Worm (Caenorhabditis elegans): ENCODE measurements around the gene nish-1.

The nish-1 gene

DNA sequence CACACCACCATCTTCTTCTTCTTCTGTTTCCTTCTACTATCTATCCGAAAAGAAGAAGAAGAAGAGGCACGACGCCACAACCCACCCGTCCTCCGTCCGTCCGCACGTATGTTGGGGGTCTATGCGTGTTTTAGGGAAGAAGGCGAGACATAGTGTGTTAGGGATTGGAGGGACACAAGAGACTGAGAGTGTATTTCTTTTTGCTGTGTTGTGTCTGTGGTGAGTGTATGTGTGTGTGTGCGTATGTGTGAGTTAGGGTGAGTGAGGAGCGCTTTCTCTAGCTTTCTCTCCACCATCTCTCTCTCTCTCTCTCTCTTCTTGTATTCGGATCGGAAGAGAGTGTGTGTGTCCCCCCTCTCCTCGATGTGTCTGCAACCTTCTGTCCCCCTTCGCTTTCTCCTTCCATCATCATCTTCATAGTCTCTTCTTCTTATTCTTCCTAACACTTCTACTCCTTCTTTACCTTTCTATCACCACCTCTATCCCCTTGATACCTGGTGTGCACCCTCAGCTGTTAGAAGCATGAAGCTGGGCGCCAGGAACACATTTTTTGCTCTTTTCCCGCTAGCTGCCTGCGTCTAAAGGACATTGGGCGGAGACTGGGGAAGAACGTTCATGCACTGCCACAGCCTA lies 42.3 kb upstream of the nish-1 start (continued):
- peak; percentile 3 for TF ChIP-seq lsy-12 (tag; optimal IDR thresholded peaks at IDR 0.05)
- peak; percentile 15 for TF ChIP-seq R02D3.7 (tag; optimal IDR thresholded peaks at IDR 0.05)
- TF ChIP-seq ceh-28 (tag; optimal IDR thresholded peaks at IDR 0.05), result peak; percentile 72
- TF ChIP-seq egl-27 (tag; optimal IDR thresholded peaks at IDR 0.05), result peak; percentile 74
- TF ChIP-seq ztf-4 (tag; optimal IDR thresholded peaks at IDR 0.05), result no peak
- TF ChIP-seq pqm-1 (tag; optimal IDR thresholded peaks at IDR 0.05), result peak; percentile 74
- TF ChIP-seq elt-2 (tag; optimal IDR thresholded peaks at IDR 0.05), result peak; percentile 77
- peak; percentile 49 for TF ChIP-seq fkh-10 (GFP tag; optimal IDR thresholded peaks at IDR 0.05)
- TF ChIP-seq tbx-2 (tag; optimal IDR thresholded peaks at IDR 0.05), result peak; percentile 75
- TF ChIP-seq nfya-1 (tag; optimal IDR thresholded peaks at IDR 0.05; ENCODE audit: insufficient read depth), result peak; percentile 68
- TF ChIP-seq zag-1 (tag; optimal IDR thresholded peaks at IDR 0.05), result peak; percentile 59
- peak; percentile 94 for TF ChIP-seq jun-1 (tag; optimal IDR thresholded peaks at IDR 0.05)
- no peak for TF ChIP-seq ztf-11 (tag; optimal IDR thresholded peaks at IDR 0.05)
- TF ChIP-seq unc-39 (tag; optimal IDR thresholded peaks at IDR 0.05), result no peak
- peak; percentile 93 for TF ChIP-seq nhr-25 (tag; optimal IDR thresholded peaks at IDR 0.05)
- TF ChIP-seq hmg-11 (tag; optimal IDR thresholded peaks at IDR 0.05), result peak; percentile 92
- TF ChIP-seq egl-5 (tag; optimal IDR thresholded peaks at IDR 0.05), result peak; percentile 40
- peak; percentile 82 for TF ChIP-seq nhr-23 (tag; optimal IDR thresholded peaks at IDR 0.05)

DNA sequence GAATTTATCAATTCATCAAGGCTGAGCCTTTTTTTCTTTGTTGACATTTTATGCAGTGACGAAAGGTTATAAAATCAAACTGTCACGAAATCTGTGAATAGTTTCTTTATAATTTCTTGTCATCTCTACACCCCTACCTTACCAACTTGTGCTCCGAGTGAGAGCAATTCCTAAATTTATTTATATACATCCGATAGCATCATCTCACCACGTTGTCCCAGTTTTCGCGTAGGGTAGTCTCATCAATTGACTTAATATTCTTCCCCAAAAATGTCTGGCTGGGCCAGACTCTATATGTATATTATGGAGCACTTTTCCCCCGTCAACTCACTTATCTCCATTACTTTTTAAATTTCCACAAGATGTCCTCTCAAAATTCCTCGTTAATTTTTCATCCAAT lies 38.7 kb upstream of the nish-1 start:
- TF ChIP-seq ama-1 (optimal IDR thresholded peaks at IDR 0.05) (peak; percentile 32), snpc-4 (tag; optimal IDR thresholded peaks at IDR 0.05) (no peak), nhr-237 (tag; optimal IDR thresholded peaks at IDR 0.05) (no peak), daf-12 (tag; optimal IDR thresholded peaks at IDR 0.05) (no peak), unc-39 (tag; optimal IDR thresholded peaks at IDR 0.05) (no peak)

DNA sequence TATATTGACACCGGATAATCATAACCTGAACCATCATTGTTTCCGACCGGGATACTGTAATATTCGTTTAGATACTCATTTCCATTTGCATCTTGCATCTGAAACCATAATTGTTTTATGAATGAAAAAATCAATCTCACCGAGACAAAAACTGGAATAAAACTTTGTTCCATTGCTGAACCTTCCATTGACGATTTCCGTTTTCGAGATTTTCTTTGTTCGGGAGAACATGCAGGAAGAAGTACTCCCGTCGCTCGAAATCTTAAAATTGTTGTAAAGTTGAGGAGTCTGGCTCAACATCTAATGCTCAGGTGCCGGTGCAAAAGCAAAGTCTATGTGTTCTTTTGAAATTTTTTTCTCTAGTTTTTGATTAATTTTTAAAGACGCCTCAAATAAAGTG lies 38.1 kb upstream of the nish-1 start:
- TF ChIP-seq nhr-77 (tag; optimal IDR thresholded peaks at IDR 0.05), result no peak
- peak; percentile 18 for TF ChIP-seq nhr-43 (tag; optimal IDR thresholded peaks at IDR 0.05; ENCODE audit: poor library complexity, severe bottlenecking)

DNA sequence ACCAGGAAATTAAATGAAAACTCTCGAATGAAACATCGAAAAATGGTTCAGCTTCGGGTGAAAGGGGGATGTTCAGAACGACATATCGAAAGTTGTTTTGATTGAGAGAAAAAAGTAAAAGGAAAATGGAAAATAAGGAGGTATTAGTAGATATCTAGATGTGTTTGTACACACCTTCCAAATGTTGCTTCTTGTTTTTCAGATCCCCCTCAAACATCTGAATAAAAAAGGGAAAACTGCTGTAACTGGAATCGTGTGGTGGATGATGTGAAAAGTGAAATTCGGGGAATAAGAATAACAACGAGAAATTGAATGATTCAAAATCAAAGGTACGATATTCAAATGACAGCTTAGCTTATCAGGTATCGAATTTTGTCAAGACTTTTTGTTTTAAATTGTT lies 36.1 kb upstream of the nish-1 start, which contains the start of gene npax-3:
Gene npax-3 (minus strand): TSS at position 101 of the 400 bp plus-strand sequence.
- TF ChIP-seq sea-2 (GFP tag; optimal IDR thresholded peaks at IDR 0.05) (no peak), ceh-16 (tag; optimal IDR thresholded peaks at IDR 0.05) (no peak), ama-1 (optimal IDR thresholded peaks at IDR 0.05) (no peak), egl-27 (tag; optimal IDR thresholded peaks at IDR 0.05) (no peak), pqm-1 (tag; optimal IDR thresholded peaks at IDR 0.05) (no peak), ceh-28 (tag; optimal IDR thresholded peaks at IDR 0.05) (no peak)

DNA sequence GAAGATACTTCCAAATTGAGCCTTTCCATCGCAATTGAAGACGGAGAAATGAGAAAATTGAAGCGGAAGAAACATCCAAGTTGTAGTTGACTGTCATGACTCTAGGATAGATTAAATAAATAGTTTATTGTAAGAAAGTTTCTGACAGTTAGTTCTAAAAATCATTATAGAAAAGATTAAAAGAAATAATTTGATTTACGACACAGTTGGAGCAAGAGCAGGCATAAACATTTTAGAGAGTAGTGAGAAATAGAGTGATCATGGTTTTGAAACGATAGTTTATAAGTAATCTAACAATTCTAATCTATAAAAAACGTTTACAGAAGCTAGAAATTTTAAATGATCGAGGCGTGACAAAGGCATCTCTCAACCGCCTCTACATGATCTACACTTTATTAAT lies 32.0 kb upstream of the nish-1 start, which contains the start of gene best-15:
Gene best-15 (minus strand): TSS at position 101 of the 400 bp plus-strand sequence.
- no peak for TF ChIP-seq ama-1 (optimal IDR thresholded peaks at IDR 0.05)
- no peak for TF ChIP-seq zag-1 (tag; optimal IDR thresholded peaks at IDR 0.05)
- TF ChIP-seq egl-27 (tag; optimal IDR thresholded peaks at IDR 0.05), result no peak
- no peak for TF ChIP-seq lsy-12 (tag; optimal IDR thresholded peaks at IDR 0.05)
- no peak for TF ChIP-seq ceh-16 (tag; optimal IDR thresholded peaks at IDR 0.05)
- TF ChIP-seq aly-2 (tag; optimal IDR thresholded peaks at IDR 0.05), result no peak
- TF ChIP-seq fos-1 (tag; optimal IDR thresholded peaks at IDR 0.05), result no peak
- no peak for TF ChIP-seq R02D3.7 (tag; optimal IDR thresholded peaks at IDR 0.05)
- TF ChIP-seq eor-1 (tag; optimal IDR thresholded peaks at IDR 0.05), result no peak
- no peak for TF ChIP-seq ztf-4 (tag; optimal IDR thresholded peaks at IDR 0.05)
- TF ChIP-seq skn-1 (tag; optimal IDR thresholded peaks at IDR 0.05), result no peak
- no peak for TF ChIP-seq mml-1 (tag; optimal IDR thresholded peaks at IDR 0.05)
- no peak for TF ChIP-seq elt-1 (tag; optimal IDR thresholded peaks at IDR 0.05)
- no peak for TF ChIP-seq nhr-23 (tag; optimal IDR thresholded peaks at IDR 0.05)

DNA sequence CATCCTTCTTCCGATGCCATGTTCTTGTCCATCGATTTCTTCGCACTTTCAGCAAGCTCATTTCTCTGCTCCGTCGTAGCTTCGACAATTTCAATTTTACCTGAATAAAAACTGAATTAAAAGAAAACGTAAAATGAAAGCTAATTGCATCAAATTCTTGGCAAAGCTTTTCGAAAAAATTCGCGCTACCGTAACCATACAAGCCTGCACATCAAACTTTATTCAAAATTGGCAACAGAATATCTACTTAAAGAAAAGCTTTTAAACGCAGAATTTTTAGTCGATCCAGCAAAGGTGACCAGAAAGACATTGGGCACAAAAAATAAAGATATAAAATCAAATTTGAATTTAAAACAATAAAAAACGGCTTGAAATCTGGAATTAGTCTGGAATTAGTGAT lies 21.9 kb upstream of the nish-1 start:
- TF ChIP-seq snpc-4 (tag; optimal IDR thresholded peaks at IDR 0.05) (no peak), ztf-4 (tag; optimal IDR thresholded peaks at IDR 0.05) (no peak), lsy-12 (tag; optimal IDR thresholded peaks at IDR 0.05) (no peak), nhr-28 (tag; optimal IDR thresholded peaks at IDR 0.05) (no peak), R02D3.7 (tag; optimal IDR thresholded peaks at IDR 0.05) (no peak), sea-2 (GFP tag; optimal IDR thresholded peaks at IDR 0.05) (no peak), unc-39 (tag; optimal IDR thresholded peaks at IDR 0.05) (no peak), lin-15B (tag; optimal IDR thresholded peaks at IDR 0.05) (no peak), daf-12 (tag; optimal IDR thresholded peaks at IDR 0.05) (no peak), nhr-23 (tag; optimal IDR thresholded peaks at IDR 0.05) (no peak), nhr-237 (tag; optimal IDR thresholded peaks at IDR 0.05) (no peak)

All from whole organism, L3 larva.